Worm (Caenorhabditis elegans): ENCODE measurements around the gene piga-1.

DNA sequence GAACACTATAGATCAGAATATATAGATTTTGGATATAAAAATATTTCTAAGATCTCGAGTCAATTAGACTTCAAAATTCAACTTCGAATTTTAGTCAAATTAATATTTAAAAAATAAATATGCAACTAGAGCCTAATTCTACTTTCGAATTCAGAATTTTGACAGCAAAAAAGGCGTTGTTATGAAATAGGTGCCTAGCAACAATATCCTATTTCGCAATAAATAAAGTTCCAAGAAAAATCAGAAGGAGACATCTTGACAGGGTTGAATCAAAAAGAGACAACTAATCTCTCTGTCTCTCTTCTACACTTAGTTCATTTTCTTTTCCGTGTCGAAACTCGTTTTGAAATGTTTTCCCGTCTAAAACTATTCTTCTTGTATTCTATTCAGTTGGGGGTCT, 13.9 kb upstream of the piga-1 start:
- no peak for TF ChIP-seq unc-62 (GFP tag; optimal IDR thresholded peaks at IDR 0.05)
- TF ChIP-seq F57C9.4 (tag; optimal IDR thresholded peaks at IDR 0.05), result no peak
- no peak for TF ChIP-seq ztf-6 (GFP tag; IDR thresholded peaks at IDR 0.05)
- no peak for TF ChIP-seq ama-1 (optimal IDR thresholded peaks at IDR 0.05)
- no peak for TF ChIP-seq ama-1 (GFP tag; optimal IDR thresholded peaks at IDR 0.05)
- no peak for TF ChIP-seq bed-1 (GFP tag; IDR thresholded peaks at IDR 0.05)
- TF ChIP-seq pha-4 (tag; optimal IDR thresholded peaks at IDR 0.05), result no peak
- TF ChIP-seq F22D6.2 (tag; optimal IDR thresholded peaks at IDR 0.05), result no peak
- no peak for TF ChIP-seq tlf-1 (GFP tag; optimal IDR thresholded peaks at IDR 0.05)
